Worm (Caenorhabditis elegans): Measurements from ENCODE around the gene ZK262.19.

ZK262.19 gene

DNA sequence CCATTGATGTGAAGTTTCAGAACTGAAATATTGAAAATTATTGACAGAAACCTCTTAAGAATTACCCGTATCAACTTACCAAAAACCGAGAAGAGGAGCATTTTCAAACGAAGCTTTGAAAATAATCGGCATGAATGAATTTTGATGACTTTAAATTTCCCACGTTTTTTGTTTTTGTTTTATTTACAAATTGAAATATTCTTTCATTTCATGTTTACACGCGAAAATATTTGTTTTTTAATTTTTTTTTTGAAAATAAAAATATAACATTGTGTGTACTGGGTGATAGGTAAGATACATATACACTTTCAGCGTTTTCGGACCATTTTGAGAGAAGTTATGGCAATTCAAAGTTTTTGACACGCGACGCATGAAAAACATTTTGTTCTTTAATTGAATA, 29.8 kb downstream of the ZK262.19 start, which contains the start of gene Y51A2B.9:
Gene Y51A2B.9, minus strand, starts transcription at position 101 of the 400 bp plus-strand sequence.
- TF ChIP-seq nhr-11 (tag; optimal IDR thresholded peaks at IDR 0.05) (no peak), nhr-237 (tag; optimal IDR thresholded peaks at IDR 0.05) (no peak), jun-1 (tag; optimal IDR thresholded peaks at IDR 0.05) (no peak), mdl-1 (tag; optimal IDR thresholded peaks at IDR 0.05) (no peak), lin-15B (tag; optimal IDR thresholded peaks at IDR 0.05) (no peak), lin-39 (tag; optimal IDR thresholded peaks at IDR 0.05) (no peak), nfya-1 (tag; optimal IDR thresholded peaks at IDR 0.05; ENCODE audit: insufficient read depth) (no peak), nhr-25 (tag; optimal IDR thresholded peaks at IDR 0.05) (no peak), egl-5 (tag; optimal IDR thresholded peaks at IDR 0.05) (no peak), nhr-76 (tag; optimal IDR thresholded peaks at IDR 0.05) (no peak), elt-3 (tag; optimal IDR thresholded peaks at IDR 0.05) (no peak), ceh-28 (tag; optimal IDR thresholded peaks at IDR 0.05) (no peak), ztf-11 (tag; optimal IDR thresholded peaks at IDR 0.05) (no peak), nhr-28 (tag; optimal IDR thresholded peaks at IDR 0.05) (no peak), nhr-77 (tag; optimal IDR thresholded peaks at IDR 0.05) (no peak)

DNA sequence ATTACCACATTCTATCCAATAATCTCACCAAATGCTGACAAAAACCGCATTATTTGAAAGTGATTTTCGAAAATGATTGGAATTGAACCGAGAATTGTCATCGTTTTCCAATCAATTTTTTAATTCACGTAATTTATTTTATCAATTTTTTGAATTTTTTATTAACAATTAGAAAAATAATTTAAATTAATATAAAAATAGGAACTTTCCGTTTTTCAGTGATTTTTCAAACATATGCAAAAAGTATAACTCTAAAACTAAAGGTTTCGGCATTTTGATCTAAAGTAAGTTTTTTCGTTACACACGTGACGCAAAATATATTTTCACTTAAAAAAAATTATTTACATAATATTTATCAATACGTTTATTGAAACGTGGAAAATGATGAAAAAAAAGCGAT, 31.2 kb downstream of the ZK262.19 start, which contains the start of gene Y51A2B.6:
Gene Y51A2B.6, minus strand, starts transcription at position 101 of the 400 bp plus-strand sequence.
- no peak for TF ChIP-seq nhr-43 (tag; optimal IDR thresholded peaks at IDR 0.05; ENCODE audit: poor library complexity, severe bottlenecking)

DNA sequence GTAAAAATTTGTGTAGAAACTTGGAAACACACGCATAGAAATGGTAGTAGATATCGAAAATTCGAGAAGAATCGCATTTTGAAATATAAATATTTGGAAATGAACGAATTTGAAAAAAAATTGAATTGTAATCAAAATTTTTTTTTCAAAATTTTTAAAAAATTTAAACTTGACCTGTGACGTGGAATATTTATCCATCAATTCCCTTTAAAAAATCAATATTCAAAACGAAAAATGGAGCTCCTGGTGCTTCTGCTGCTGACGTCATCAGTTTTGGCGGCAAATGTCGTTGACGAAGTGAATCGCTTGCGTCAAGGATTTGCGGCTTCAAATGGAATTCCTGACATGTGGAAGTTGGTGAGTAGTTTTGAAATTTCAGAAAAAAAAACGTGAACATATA, 36.4 kb downstream of the ZK262.19 start, which contains the start of the genes Y51A2B.4 and Y51A2B.5:
Gene Y51A2B.4, minus strand, starts transcription at position 101 of the 400 bp plus-strand sequence.
Gene Y51A2B.5, plus strand, starts transcription at position 232 of the 400 bp plus-strand sequence.
- TF ChIP-seq egl-5 (tag; optimal IDR thresholded peaks at IDR 0.05) (no peak), lsy-12 (tag; optimal IDR thresholded peaks at IDR 0.05) (no peak), nhr-43 (tag; optimal IDR thresholded peaks at IDR 0.05; ENCODE audit: poor library complexity, severe bottlenecking) (no peak), aly-2 (tag; optimal IDR thresholded peaks at IDR 0.05) (no peak), ceh-28 (tag; optimal IDR thresholded peaks at IDR 0.05) (no peak), unc-39 (tag; optimal IDR thresholded peaks at IDR 0.05) (no peak), ceh-9 (tag; optimal IDR thresholded peaks at IDR 0.05) (no peak), daf-12 (tag; optimal IDR thresholded peaks at IDR 0.05) (no peak), nhr-12 (tag; optimal IDR thresholded peaks at IDR 0.05) (no peak), nhr-25 (tag; optimal IDR thresholded peaks at IDR 0.05) (no peak), nhr-11 (tag; optimal IDR thresholded peaks at IDR 0.05) (no peak), ZK546.5 (tag; optimal IDR thresholded peaks at IDR 0.05) (no peak)

DNA sequence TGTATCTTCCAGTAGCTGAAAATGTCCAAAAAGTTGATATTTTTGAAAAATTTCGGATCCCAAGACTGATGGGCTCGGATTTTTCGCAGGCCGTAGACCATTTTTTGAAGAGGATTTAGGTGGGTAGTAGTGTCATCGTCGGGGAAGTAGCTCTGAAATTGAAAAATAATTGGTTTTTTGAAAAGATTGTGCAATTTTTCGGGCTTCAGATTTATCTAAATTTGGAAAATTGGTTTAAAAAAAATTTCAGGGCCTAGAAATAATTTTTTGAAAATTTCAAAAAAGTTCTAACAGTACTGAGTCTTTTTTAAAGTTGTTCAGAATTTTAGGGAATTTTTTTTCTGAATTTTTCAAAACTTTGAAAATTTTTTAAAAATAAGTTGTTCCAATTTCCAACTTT, 42.9 kb downstream of the ZK262.19 start, which contains the start of gene nhr-288:
Gene nhr-288, minus strand, starts transcription at position 101 of the 400 bp plus-strand sequence.
- no peak for TF ChIP-seq nhr-67 (tag; optimal IDR thresholded peaks at IDR 0.05)
- no peak for TF ChIP-seq ceh-9 (tag; optimal IDR thresholded peaks at IDR 0.05)
- TF ChIP-seq fkh-10 (GFP tag; optimal IDR thresholded peaks at IDR 0.05) = no peak
- TF ChIP-seq nhr-28 (tag; optimal IDR thresholded peaks at IDR 0.05) = no peak
- TF ChIP-seq lin-15B (tag; optimal IDR thresholded peaks at IDR 0.05) = no peak
- TF ChIP-seq ceh-28 (tag; optimal IDR thresholded peaks at IDR 0.05) = no peak
- TF ChIP-seq jun-1 (tag; optimal IDR thresholded peaks at IDR 0.05) = no peak
- TF ChIP-seq zag-1 (tag; optimal IDR thresholded peaks at IDR 0.05) = no peak
- no peak for TF ChIP-seq eor-1 (tag; optimal IDR thresholded peaks at IDR 0.05)

DNA sequence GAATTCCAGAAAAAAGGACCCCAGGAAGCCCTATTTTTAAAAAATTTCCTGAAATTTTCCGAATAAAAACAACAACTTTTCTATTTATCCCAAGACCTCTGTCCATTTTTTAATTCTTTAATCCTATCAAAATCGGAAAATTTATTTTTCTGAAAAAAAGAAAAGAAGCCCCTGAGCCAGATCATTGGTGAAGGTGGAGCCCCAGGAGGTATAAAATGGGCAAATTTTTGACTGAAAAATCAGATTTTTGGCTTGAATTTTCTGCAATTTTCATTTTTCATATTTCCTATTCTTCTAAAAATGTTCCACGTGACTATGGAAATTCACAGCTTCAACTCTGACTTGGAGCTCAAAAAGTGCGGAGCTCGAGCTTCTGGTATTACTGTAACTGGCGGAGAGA, 46.6 kb downstream of the ZK262.19 start, which contains the start of gene Y51A2B.8:
Gene Y51A2B.8, plus strand, starts transcription at position 301 of the 400 bp plus-strand sequence.
- TF ChIP-seq elt-3 (tag; optimal IDR thresholded peaks at IDR 0.05) (no peak), aly-2 (tag; optimal IDR thresholded peaks at IDR 0.05) (no peak), elt-2 (tag; optimal IDR thresholded peaks at IDR 0.05) (no peak), ztf-4 (tag; optimal IDR thresholded peaks at IDR 0.05) (no peak), mml-1 (tag; optimal IDR thresholded peaks at IDR 0.05) (no peak)

DNA sequence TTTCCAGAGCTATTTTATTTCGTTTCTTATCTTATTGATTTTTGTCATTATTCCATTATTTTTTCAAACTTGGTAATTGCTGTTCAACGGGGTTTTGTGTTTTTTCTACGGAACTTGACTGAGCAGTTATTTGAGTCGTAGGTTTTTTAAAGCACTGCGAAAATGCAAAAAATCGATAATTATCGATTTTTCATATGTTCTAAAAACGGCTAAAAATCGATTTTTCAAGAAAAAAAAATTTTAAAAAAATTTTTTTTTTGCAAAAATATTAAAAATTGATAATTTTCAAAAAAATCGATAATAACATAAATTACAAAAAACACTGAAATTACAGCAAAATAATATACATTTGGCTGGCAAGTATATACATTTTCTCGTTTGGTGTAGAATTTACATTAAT, 49.9 kb downstream of the ZK262.19 start:
- TF ChIP-seq ceh-28 (tag; optimal IDR thresholded peaks at IDR 0.05) (peak; percentile 84), nhr-25 (tag; optimal IDR thresholded peaks at IDR 0.05) (no peak)

Measured in whole organism, L3 larva.